Worm (Caenorhabditis elegans) whole organism, L4 larva: ENCODE measurements around the gene nrsn-1.
A peak's percentile ranks its signal among the peaks of the same experiment; 100 is the strongest.

ENCODE experiments used
- F26F4.8 ChIP-seq: fragments of 200-800 bp; sonication (Bioruptor generic); conservative IDR thresholded peaks from 2 replicates; pipeline ENCODE4 v1.3.6; 2022; ENCODE audit warnings: missing genetic modification characterization, missing compliant biosample characterization
- T20F7.1 ChIP-seq: fragments of 200-800 bp; sonication (Bioruptor generic); optimal IDR thresholded peaks from 2 replicates; lab custom pipeline; 2018; ENCODE audit warnings: mild to moderate bottlenecking, missing genetic modification characterization, missing compliant biosample characterization
- Y48G9A.11 ChIP-seq: fragments of 200-800 bp; sonication (Bioruptor generic); IDR thresholded peaks from 2 replicates; pipeline ENCODE4 v1.3.6; 2022; ENCODE audit warnings: missing genetic modification reagents, missing genetic modification characterization, missing compliant biosample characterization
- Y75B8A.6 ChIP-seq: fragments of 200-800 bp; sonication (Bioruptor generic); IDR thresholded peaks from 2 replicates; pipeline ENCODE4 v1.3.6; 2022; ENCODE audit warnings: missing genetic modification reagents, missing genetic modification characterization, missing compliant biosample characterization
- ZK337.2 ChIP-seq: fragments of 200-800 bp; sonication (Bioruptor generic); IDR thresholded peaks from 2 replicates; pipeline ENCODE4 v1.3.6; 2022; ENCODE audit warnings: missing genetic modification reagents, missing genetic modification characterization, missing compliant biosample characterization
- aha-1 ChIP-seq: fragments of 150-350 bp; peaks from one replicate; lab custom pipeline; 2014; ENCODE audit warnings: missing biosample characterization, missing genetic modification characterization
- attf-4 ChIP-seq: sonication (generic microtip); optimal IDR thresholded peaks from 3 replicates; lab custom pipeline; 2017; ENCODE audit warnings: missing biosample characterization, missing genetic modification characterization
- ctbp-1 ChIP-seq: fragments of 200-800 bp; sonication (Bioruptor generic); IDR thresholded peaks from 2 replicates; pipeline ENCODE4 v1.3.6; 2022; ENCODE audit warnings: missing genetic modification reagents, missing genetic modification characterization, missing compliant biosample characterization
- daf-12 ChIP-seq: fragments of 150-350 bp; optimal IDR thresholded peaks from 2 replicates; lab custom pipeline; 2014; ENCODE audit warnings: missing biosample characterization, missing genetic modification reagents, missing genetic modification characterization
- daf-16 ChIP-seq, 3 experiments: sonication (generic microtip); optimal IDR thresholded peaks; 2 replicates each; lab custom pipeline; 2016 to 2017; ENCODE audit warnings: missing genetic modification characterization in 3 of 3, missing genetic modification reagents in 3 of 3, mild to moderate bottlenecking in 2 of 3, missing compliant biosample characterization in 2 of 3, missing biosample characterization in 1 of 3, moderate library complexity in 1 of 3
- dmd-6 ChIP-seq: fragments of 200-800 bp; sonication (Bioruptor generic); IDR thresholded peaks from 2 replicates; pipeline ENCODE4 v1.3.6; 2022; ENCODE audit warnings: missing genetic modification reagents, missing genetic modification characterization, missing compliant biosample characterization
- duxl-1 ChIP-seq: sonication (generic microtip); optimal IDR thresholded peaks from 2 replicates; lab custom pipeline; 2016; ENCODE audit warnings: mild to moderate bottlenecking, missing genetic modification characterization, moderate library complexity, missing compliant biosample characterization; ENCODE audit not compliant: poor library complexity
- dve-1 ChIP-seq: sonication (generic microtip); optimal IDR thresholded peaks from 2 replicates; lab custom pipeline; 2017; ENCODE audit warnings: antibody characterized with exemption, mild to moderate bottlenecking, missing genetic modification characterization, missing compliant biosample characterization; ENCODE audit not compliant: insufficient read depth
- fos-1 ChIP-seq: fragments of 150-350 bp; optimal IDR thresholded peaks from 2 replicates; lab custom pipeline; 2014; ENCODE audit warnings: missing biosample characterization, missing genetic modification characterization
- hif-1 ChIP-seq, 2 experiments: sonication (generic microtip); optimal IDR thresholded peaks; 2 replicates each; lab custom pipeline; 2016 to 2017; ENCODE audit warnings: missing compliant biosample characterization in 2 of 2, missing genetic modification characterization in 2 of 2, missing genetic modification reagents in 2 of 2, missing genotype in 2 of 2, mild to moderate bottlenecking in 1 of 2
- hlh-11 ChIP-seq: fragments of 200-800 bp; sonication (Bioruptor generic); optimal IDR thresholded peaks from 2 replicates; lab custom pipeline; 2018; ENCODE audit warnings: mild to moderate bottlenecking, missing genetic modification characterization, missing compliant biosample characterization
- hlh-30 ChIP-seq: sonication (generic microtip); optimal IDR thresholded peaks from 2 replicates; lab custom pipeline; 2017; ENCODE audit warnings: antibody characterized with exemption, mild to moderate bottlenecking, missing genetic modification characterization, missing compliant biosample characterization; ENCODE audit not compliant: insufficient read depth
- hmg-1.1 ChIP-seq: fragments of 200-800 bp; sonication (Bioruptor generic); IDR thresholded peaks from 2 replicates; pipeline ENCODE4 v1.3.6; 2022; ENCODE audit warnings: missing genetic modification reagents, missing genetic modification characterization, missing compliant biosample characterization
- jun-1 ChIP-seq: fragments of 150-350 bp; optimal IDR thresholded peaks from 2 replicates; lab custom pipeline; 2014; ENCODE audit warnings: missing biosample characterization, missing genetic modification reagents, missing genetic modification characterization
- lin-13 ChIP-seq: fragments of 150-350 bp; optimal IDR thresholded peaks from 2 replicates; lab custom pipeline; 2014; ENCODE audit warnings: missing biosample characterization, missing genetic modification reagents, missing genetic modification characterization
- lin-38 ChIP-seq: fragments of 200-800 bp; sonication (Bioruptor generic); IDR thresholded peaks from 2 replicates; pipeline ENCODE4 v1.3.6; 2022; ENCODE audit warnings: missing genetic modification reagents, missing genetic modification characterization, missing compliant biosample characterization
- lin-39 ChIP-seq: fragments of 150-350 bp; optimal IDR thresholded peaks from 2 replicates; lab custom pipeline; 2014; ENCODE audit warnings: missing biosample characterization, missing genetic modification reagents, missing genetic modification characterization
- mes-2 ChIP-seq: sonication (generic microtip); optimal IDR thresholded peaks from 2 replicates; lab custom pipeline; 2016; ENCODE audit warnings: missing genotype, mild to moderate bottlenecking, missing genetic modification characterization, missing compliant biosample characterization; ENCODE audit not compliant: poor library complexity, severe bottlenecking
- nhr-10 ChIP-seq: fragments of 150-350 bp; optimal IDR thresholded peaks from 2 replicates; lab custom pipeline; 2014; ENCODE audit warnings: missing biosample characterization, missing genetic modification characterization
- nhr-11 ChIP-seq: fragments of 150-350 bp; optimal IDR thresholded peaks from 2 replicates; lab custom pipeline; 2014; ENCODE audit warnings: missing biosample characterization, missing genetic modification characterization
- nhr-25 ChIP-seq: sonication (generic microtip); optimal IDR thresholded peaks from 2 replicates; lab custom pipeline; 2017; ENCODE audit warnings: missing genetic modification characterization, mild to moderate bottlenecking, missing compliant biosample characterization, antibody characterized with exemption, moderate library complexity, borderline replicate concordance; ENCODE audit not compliant: insufficient read depth
- nhr-6 ChIP-seq: fragments of 150-350 bp; optimal IDR thresholded peaks from 2 replicates; lab custom pipeline; 2014; ENCODE audit warnings: missing biosample characterization, missing genetic modification characterization
- nhr-76 ChIP-seq: fragments of 150-350 bp; optimal IDR thresholded peaks from 2 replicates; lab custom pipeline; 2014; ENCODE audit warnings: missing biosample characterization, missing genetic modification characterization
- nhr-77 ChIP-seq: fragments of 150-350 bp; optimal IDR thresholded peaks from 2 replicates; lab custom pipeline; 2014; ENCODE audit warnings: missing biosample characterization, missing genetic modification characterization
- pha-4 ChIP-seq, 2 experiments: fragments of 150-350 bp in 1 of 2; fragments of 200-800 bp in 1 of 2; sonication (Bioruptor generic) in 1 of 2; IDR thresholded peaks in 1 of 2; optimal IDR thresholded peaks in 1 of 2; 2 replicates each; pipeline versions ENCODE4 v1.3.6 to Lab custom; 2014 to 2022; ENCODE audit warnings: missing genetic modification characterization in 2 of 2, missing genetic modification reagents in 2 of 2, missing biosample characterization in 1 of 2, missing compliant biosample characterization in 1 of 2
- set-16 ChIP-seq: fragments of 200-800 bp; sonication (Bioruptor generic); IDR thresholded peaks from 2 replicates; pipeline ENCODE4 v1.3.6; 2022; ENCODE audit warnings: missing genetic modification reagents, missing genetic modification characterization, missing compliant biosample characterization
- skn-1 ChIP-seq: fragments of 150-350 bp; optimal IDR thresholded peaks from 2 replicates; lab custom pipeline; 2014; ENCODE audit warnings: missing biosample characterization, missing genetic modification characterization
- snpc-1.2 ChIP-seq: fragments of 200-800 bp; sonication (Bioruptor generic); IDR thresholded peaks from 2 replicates; pipeline ENCODE4 v1.3.6; 2022; ENCODE audit warnings: missing genetic modification reagents, missing genetic modification characterization, missing compliant biosample characterization
- unc-39 ChIP-seq: sonication (generic microtip); optimal IDR thresholded peaks from 2 replicates; lab custom pipeline; 2017; ENCODE audit warnings: missing biosample characterization, missing genetic modification characterization
- unc-62 ChIP-seq, 3 experiments: fragments of 150-350 bp in 1 of 3; sonication (generic microtip); optimal IDR thresholded peaks in 2 of 3; peaks in 1 of 3; 1 replicate in 1 of 3; 2 replicates in 2 of 3; lab custom pipeline; 2014 to 2017; ENCODE audit warnings: missing biosample characterization in 3 of 3, missing genetic modification characterization in 3 of 3, missing genetic modification reagents in 3 of 3, missing genotype in 1 of 3
- vab-7 ChIP-seq: fragments of 200-800 bp; sonication (Bioruptor generic); IDR thresholded peaks from 2 replicates; pipeline ENCODE4 v1.3.6; 2022; ENCODE audit warnings: missing genetic modification reagents, missing genetic modification characterization, missing compliant biosample characterization
- zfp-3 ChIP-seq: fragments of 200-800 bp; sonication (Bioruptor generic); conservative IDR thresholded peaks from 2 replicates; pipeline ENCODE4 v1.3.6; 2022; ENCODE audit warnings: missing genetic modification reagents, missing genetic modification characterization, missing compliant biosample characterization

nrsn-1 gene

DNA sequence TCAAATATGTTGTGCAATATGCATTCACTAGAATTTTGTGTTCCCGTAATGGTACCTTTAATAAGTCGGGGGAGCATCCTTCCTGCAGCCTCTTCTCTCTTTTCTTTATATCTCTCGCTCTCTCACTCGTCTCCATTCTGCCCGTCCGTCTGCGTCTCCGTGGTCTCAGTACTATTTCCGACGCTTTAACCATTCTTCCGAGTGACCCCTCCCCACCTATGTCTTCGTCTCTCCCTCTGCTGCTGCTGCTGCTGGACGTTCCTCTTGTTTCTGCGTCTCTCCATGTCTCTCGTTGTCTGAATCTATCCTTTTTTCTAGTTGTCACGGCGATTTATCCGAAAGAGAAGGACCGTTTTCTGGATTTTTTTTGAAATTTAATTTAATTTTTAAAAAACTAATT lies 11.9 kb downstream of the nrsn-1 start (continued):
- peak; percentile 79 for TF ChIP-seq hlh-11 (tag; lab: Kevin White, UChicago)
- no peak for TF ChIP-seq vab-7 (GFP tag; lab: Robert Waterston, UW)
- TF ChIP-seq T20F7.1 (GFP tag; lab: Kevin White, UChicago), result no peak
- no peak for TF ChIP-seq skn-1 (tag; lab: Kevin White, UChicago)
- TF ChIP-seq ZK337.2, result no peak
- TF ChIP-seq nhr-25 (tag; lab: Kevin White, UChicago), result no peak
- no peak for TF ChIP-seq zfp-3 (GFP tag; lab: Robert Waterston, UW)
- TF ChIP-seq F26F4.8 (GFP tag; lab: Robert Waterston, UW), result no peak
- TF ChIP-seq dve-1 (tag; lab: Kevin White, UChicago), result peak; percentile 67
- peak; percentile 76 for TF ChIP-seq hlh-30
- 0 out of 2 replicates have a peak, but pooled peaks have one; percentile 35 for TF ChIP-seq ctbp-1
- TF ChIP-seq pha-4 (GFP tag; IDR thresholded peaks at IDR 0.05; lab: Robert Waterston, UW), result peak; percentile 68; the same call in 1 of the 2 replicates
- no peak for TF ChIP-seq pha-4 (tag; optimal IDR thresholded peaks at IDR 0.05; lab: Kevin White, UChicago)
- no peak for TF ChIP-seq daf-12 (tag; lab: Kevin White, UChicago)
- TF ChIP-seq unc-39 (tag; lab: Kevin White, UChicago), result no peak
- TF ChIP-seq fos-1, result no peak
- TF ChIP-seq nhr-6 (tag; lab: Kevin White, UChicago), result no peak
- no peak for TF ChIP-seq snpc-1.2 (GFP tag; lab: Robert Waterston, UW)
- TF ChIP-seq hmg-1.1, result peak; percentile 93
- peak; percentile 41 for TF ChIP-seq duxl-1 (tag; lab: Kevin White, UChicago)
- TF ChIP-seq jun-1 (tag; lab: Kevin White, UChicago), result peak; percentile 14
- 0 out of 2 replicates have a peak, but pooled peaks have one; percentile 49 for TF ChIP-seq set-16 (GFP tag; lab: Robert Waterston, UW)
- TF ChIP-seq nhr-77 (tag; lab: Kevin White, UChicago), result no peak
- TF ChIP-seq lin-38 (GFP tag; lab: Robert Waterston, UW), result peak; percentile 41
- peak in 1 of 2 experiments; percentile 50 for TF ChIP-seq hif-1 (tag; optimal IDR thresholded peaks at IDR 0.05; lab: Kevin White, UChicago)
- peak; percentile 62 for TF ChIP-seq dmd-6 (GFP tag; lab: Robert Waterston, UW)

- TF ChIP-seq dve-1 (tag; lab: Kevin White, UChicago), result peak; percentile 9
- TF ChIP-seq nhr-10 (tag; lab: Kevin White, UChicago), result no peak
- peak; percentile 18; the same call in 1 of the 2 replicates for TF ChIP-seq hmg-1.1
- peak; percentile 39 for TF ChIP-seq mes-2 (tag; lab: Kevin White, UChicago)
- TF ChIP-seq, all 104 proteins: peak for 3
Observed at ce11 chrV:3702998-3703397, 12.8 kb downstream of the nrsn-1 start.

- no peak for TF ChIP-seq lin-39
- TF ChIP-seq hlh-11 (tag; lab: Kevin White, UChicago), result no peak
- TF ChIP-seq nhr-76 (tag; lab: Kevin White, UChicago), result no peak
- no peak for TF ChIP-seq lin-13 (GFP tag; lab: Kevin White, UChicago)
- TF ChIP-seq aha-1 (tag; lab: Kevin White, UChicago), result peak; percentile 39
- TF ChIP-seq Y75B8A.6 (GFP tag; lab: Robert Waterston, UW), result no peak
- TF ChIP-seq Y48G9A.11 (GFP tag; lab: Robert Waterston, UW), result no peak
- peak in 1 of 2 experiments; percentile 95 for TF ChIP-seq unc-62 (GFP tag; optimal IDR thresholded peaks at IDR 0.05 in 1 of 2; lab: Kevin White, UChicago)
- no peak for TF ChIP-seq unc-62 (tag; optimal IDR thresholded peaks at IDR 0.05; lab: Kevin White, UChicago)
- TF ChIP-seq attf-4 (tag; lab: Kevin White, UChicago), result no peak
- TF ChIP-seq daf-16 (GFP tag; optimal IDR thresholded peaks at IDR 0.05; lab: Kevin White, UChicago), result no peak
- TF ChIP-seq daf-16 (tag; optimal IDR thresholded peaks at IDR 0.05; lab: Kevin White, UChicago), result no peak
- TF ChIP-seq hmg-1.1, result no peak
- no peak for TF ChIP-seq nhr-11 (tag; lab: Kevin White, UChicago)
Observed at ce11 chrV:3698497-3698896, 17.3 kb downstream of the nrsn-1 start.
